Worm (Caenorhabditis elegans) whole organism, L2 larva: Measurements from ENCODE around the gene ceh-83.

ENCODE experiments used
- C34F6.9 ChIP-seq: fragments of 150-350 bp; optimal IDR thresholded peaks from 2 replicates; lab custom pipeline; 2014; ENCODE audit warnings: missing biosample characterization, missing genetic modification characterization
- R02D3.7 ChIP-seq: fragments of 150-350 bp; optimal IDR thresholded peaks from 2 replicates; lab custom pipeline; 2014; ENCODE audit warnings: missing biosample characterization, missing genetic modification characterization
- Y55F3AM.14 ChIP-seq: fragments of 200-800 bp; sonication (Bioruptor generic); optimal IDR thresholded peaks from 2 replicates; lab custom pipeline; 2018; ENCODE audit warnings: mild to moderate bottlenecking, missing genetic modification characterization, missing compliant biosample characterization
- ZK546.5 ChIP-seq: sonication (generic microtip); optimal IDR thresholded peaks from 2 replicates; lab custom pipeline; 2017; ENCODE audit warnings: missing biosample characterization, missing genetic modification characterization
- alr-1 ChIP-seq: fragments of 150-350 bp; optimal IDR thresholded peaks from 2 replicates; lab custom pipeline; 2014; ENCODE audit warnings: missing biosample characterization, missing genetic modification characterization
- aly-2 ChIP-seq: fragments of 150-350 bp; optimal IDR thresholded peaks from 2 replicates; lab custom pipeline; 2014; ENCODE audit warnings: missing biosample characterization, missing genetic modification characterization
- blmp-1 ChIP-seq: sonication (generic microtip); optimal IDR thresholded peaks from 2 replicates; lab custom pipeline; 2017; ENCODE audit warnings: missing genetic modification characterization, mild to moderate bottlenecking, missing compliant biosample characterization, antibody characterized with exemption, moderate library complexity; ENCODE audit not compliant: insufficient read depth
- ceh-16 ChIP-seq: fragments of 150-350 bp; optimal IDR thresholded peaks from 2 replicates; lab custom pipeline; 2014; ENCODE audit warnings: missing biosample characterization, missing genetic modification characterization
- ceh-82 ChIP-seq: fragments of 150-350 bp; optimal IDR thresholded peaks from 2 replicates; lab custom pipeline; 2014; ENCODE audit warnings: missing biosample characterization, missing genetic modification characterization
- dmd-4 ChIP-seq: sonication (generic microtip); optimal IDR thresholded peaks from 2 replicates; lab custom pipeline; 2017; ENCODE audit warnings: missing biosample characterization, missing genetic modification characterization
- egl-27 ChIP-seq: sonication (generic microtip); optimal IDR thresholded peaks from 3 replicates; lab custom pipeline; 2017; ENCODE audit warnings: missing biosample characterization, missing genetic modification reagents, missing genetic modification characterization
- elt-1 ChIP-seq: fragments of 150-350 bp; optimal IDR thresholded peaks from 2 replicates; lab custom pipeline; 2014; ENCODE audit warnings: missing biosample characterization, missing genetic modification characterization
- fos-1 ChIP-seq: fragments of 150-350 bp; optimal IDR thresholded peaks from 2 replicates; lab custom pipeline; 2014; ENCODE audit warnings: missing biosample characterization, missing genetic modification characterization
- gmeb-1 ChIP-seq: fragments of 150-350 bp; optimal IDR thresholded peaks from 2 replicates; lab custom pipeline; 2014; ENCODE audit warnings: missing biosample characterization, missing genetic modification characterization
- lin-11 ChIP-seq: fragments of 150-350 bp; sonication (generic microtip); optimal IDR thresholded peaks from 2 replicates; lab custom pipeline; 2014; ENCODE audit warnings: missing biosample characterization, missing genetic modification characterization, inconsistent platforms, mixed read lengths
- lin-13 ChIP-seq: fragments of 150-350 bp; optimal IDR thresholded peaks from 2 replicates; lab custom pipeline; 2014; ENCODE audit warnings: missing biosample characterization, missing genetic modification reagents, missing genetic modification characterization
- lin-39 ChIP-seq: fragments of 150-350 bp; optimal IDR thresholded peaks from 2 replicates; lab custom pipeline; 2014; ENCODE audit warnings: missing biosample characterization, missing genetic modification reagents, missing genetic modification characterization
- mab-5 ChIP-seq: fragments of 150-350 bp; optimal IDR thresholded peaks from 2 replicates; lab custom pipeline; 2014; ENCODE audit warnings: missing biosample characterization, missing genetic modification characterization
- mbf-1 ChIP-seq: sonication (generic microtip); optimal IDR thresholded peaks from 2 replicates; lab custom pipeline; 2017; ENCODE audit warnings: missing biosample characterization, missing genetic modification characterization
- mdl-1 ChIP-seq, 2 experiments: fragments of 150-350 bp in 1 of 2; sonication (generic microtip) in 1 of 2; optimal IDR thresholded peaks; 2 replicates each; lab custom pipeline; 2017; ENCODE audit warnings: missing biosample characterization in 2 of 2, missing genetic modification characterization in 2 of 2
- nhr-11 ChIP-seq: fragments of 150-350 bp; optimal IDR thresholded peaks from 2 replicates; lab custom pipeline; 2014; ENCODE audit warnings: missing biosample characterization, missing genetic modification characterization
- nhr-12 ChIP-seq: fragments of 150-350 bp; optimal IDR thresholded peaks from 2 replicates; lab custom pipeline; 2014; ENCODE audit warnings: missing biosample characterization, missing genetic modification characterization
- nhr-129 ChIP-seq: fragments of 150-350 bp; optimal IDR thresholded peaks from 2 replicates; lab custom pipeline; 2014; ENCODE audit warnings: missing biosample characterization, missing genetic modification characterization
- nhr-21 ChIP-seq: fragments of 150-350 bp; optimal IDR thresholded peaks from 2 replicates; lab custom pipeline; 2014; ENCODE audit warnings: missing biosample characterization, missing genetic modification characterization
- nhr-237 ChIP-seq: fragments of 150-350 bp; optimal IDR thresholded peaks from 2 replicates; lab custom pipeline; 2014; ENCODE audit warnings: missing biosample characterization, missing genetic modification characterization
- nhr-25 ChIP-seq: fragments of 150-350 bp; sonication (generic microtip); optimal IDR thresholded peaks from 3 replicates; lab custom pipeline; 2014; ENCODE audit warnings: missing biosample characterization, missing genetic modification characterization
- nhr-77 ChIP-seq: fragments of 150-350 bp; optimal IDR thresholded peaks from 2 replicates; lab custom pipeline; 2014; ENCODE audit warnings: missing biosample characterization, missing genetic modification characterization
- peb-1 ChIP-seq: fragments of 150-350 bp; optimal IDR thresholded peaks from 2 replicates; lab custom pipeline; 2014; ENCODE audit warnings: missing biosample characterization, missing genetic modification characterization
- sem-4 ChIP-seq: fragments of 150-350 bp; optimal IDR thresholded peaks from 2 replicates; lab custom pipeline; 2014; ENCODE audit warnings: missing biosample characterization, missing genetic modification reagents, missing genetic modification characterization
- sma-3 ChIP-seq: sonication (generic microtip); optimal IDR thresholded peaks from 2 replicates; lab custom pipeline; 2016; ENCODE audit warnings: missing genetic modification reagents, missing genetic modification characterization, missing compliant biosample characterization
- sma-9 ChIP-seq, 2 experiments: fragments of 150-350 bp in 1 of 2; sonication (generic microtip) in 1 of 2; optimal IDR thresholded peaks; 2 replicates each; lab custom pipeline; 2014 to 2016; ENCODE audit warnings: missing genetic modification characterization in 2 of 2, mild to moderate bottlenecking in 1 of 2, missing biosample characterization in 1 of 2, missing compliant biosample characterization in 1 of 2, missing genetic modification reagents in 1 of 2, moderate library complexity in 1 of 2
- snpc-4 ChIP-seq: fragments of 150-350 bp; optimal IDR thresholded peaks from 2 replicates; lab custom pipeline; 2014; ENCODE audit warnings: missing biosample characterization, missing genetic modification characterization
- unc-62 ChIP-seq: fragments of 150-350 bp; optimal IDR thresholded peaks from 2 replicates; lab custom pipeline; 2014; ENCODE audit warnings: missing biosample characterization, missing genetic modification reagents, missing genetic modification characterization
- zag-1 ChIP-seq: fragments of 150-350 bp; optimal IDR thresholded peaks from 2 replicates; lab custom pipeline; 2014; ENCODE audit warnings: missing biosample characterization, missing genetic modification characterization
- ztf-1 ChIP-seq: fragments of 200-800 bp; sonication (Bioruptor generic); conservative IDR thresholded peaks from 2 replicates; pipeline ENCODE4 v1.3.6; 2022; ENCODE audit warnings: missing genetic modification characterization, missing compliant biosample characterization
- ztf-11 ChIP-seq: sonication (generic microtip); optimal IDR thresholded peaks from 2 replicates; lab custom pipeline; 2017; ENCODE audit warnings: missing biosample characterization, missing genetic modification characterization
- ztf-4 ChIP-seq: fragments of 150-350 bp; optimal IDR thresholded peaks from 2 replicates; lab custom pipeline; 2014; ENCODE audit warnings: missing biosample characterization, missing genetic modification characterization

The ceh-83 gene

ce11 chrII:1706385-1706784 lies 29.9 kb downstream of the ceh-83 start, which contains the start of gene sdz-18:
Gene sdz-18 (minus strand): TSS chrII:1706485.
- no peak for TF ChIP-seq blmp-1 (tag; lab: Kevin White, UChicago)
- TF ChIP-seq dmd-4 (tag; lab: Kevin White, UChicago), result no peak
- TF ChIP-seq C34F6.9 (tag; lab: Kevin White, UChicago), result no peak
- no peak for TF ChIP-seq ceh-16 (tag; lab: Kevin White, UChicago)
- TF ChIP-seq nhr-25 (tag; lab: Kevin White, UChicago), result no peak
- TF ChIP-seq fos-1, result no peak
- TF ChIP-seq alr-1, result no peak
- no peak for TF ChIP-seq nhr-77 (tag; lab: Kevin White, UChicago)
- TF ChIP-seq lin-39 (tag; lab: Kevin White, UChicago), result no peak
- no peak for TF ChIP-seq snpc-4
- no peak for TF ChIP-seq sma-9 (GFP tag; optimal IDR thresholded peaks at IDR 0.05; lab: Kevin White, UChicago)
- TF ChIP-seq sma-9 (tag; optimal IDR thresholded peaks at IDR 0.05; lab: Kevin White, UChicago), result no peak
- no peak for TF ChIP-seq nhr-129 (tag; lab: Kevin White, UChicago)
- no peak for TF ChIP-seq zag-1 (tag; lab: Kevin White, UChicago)

- TF ChIP-seq sem-4 (tag; lab: Kevin White, UChicago) (no peak), nhr-12 (tag; lab: Kevin White, UChicago) (no peak), nhr-25 (tag; lab: Kevin White, UChicago) (no peak), peb-1 (tag; lab: Kevin White, UChicago) (no peak), C34F6.9 (tag; lab: Kevin White, UChicago) (no peak), nhr-77 (tag; lab: Kevin White, UChicago) (no peak), gmeb-1 (no peak), snpc-4 (no peak), lin-11 (no peak), mbf-1 (tag; lab: Kevin White, UChicago) (no peak), R02D3.7 (tag; lab: Kevin White, UChicago) (no peak), ztf-4 (tag; lab: Kevin White, UChicago) (no peak), mdl-1 (tag; optimal IDR thresholded peaks at IDR 0.05; lab: Kevin White, UChicago) (no peak), lin-13 (no peak), Y55F3AM.14 (GFP tag; lab: Kevin White, UChicago) (no peak), mab-5 (tag; lab: Kevin White, UChicago) (no peak)
Measured at ce11 chrII:1703363-1703762, 33.0 kb downstream of the ceh-83 start, which contains the start of gene fbxb-47. Gene fbxb-47 (minus strand): TSS chrII:1703463.

- TF ChIP-seq nhr-25 (tag; lab: Kevin White, UChicago) (no peak), unc-62 (GFP tag; lab: Kevin White, UChicago) (no peak), nhr-129 (tag; lab: Kevin White, UChicago) (no peak), lin-13 (no peak), lin-11 (no peak), mbf-1 (tag; lab: Kevin White, UChicago) (no peak), ztf-11 (tag; lab: Kevin White, UChicago) (no peak), nhr-11 (no peak), nhr-12 (tag; lab: Kevin White, UChicago) (no peak), nhr-237 (tag; lab: Kevin White, UChicago) (no peak), C34F6.9 (tag; lab: Kevin White, UChicago) (no peak), peb-1 (tag; lab: Kevin White, UChicago) (no peak), sma-3 (GFP tag; lab: Kevin White, UChicago) (no peak), ceh-16 (tag; lab: Kevin White, UChicago) (no peak), egl-27 (tag; lab: Kevin White, UChicago) (no peak), ztf-1 (no peak), elt-1 (tag; lab: Kevin White, UChicago) (no peak)
Measured at ce11 chrII:1695861-1696260, 40.5 kb downstream of the ceh-83 start, which contains the start of gene F58E1.13. Gene F58E1.13 (minus strand): TSS chrII:1695872.

- no peak for TF ChIP-seq Y55F3AM.14 (GFP tag; lab: Kevin White, UChicago)
- no peak for TF ChIP-seq blmp-1 (tag; lab: Kevin White, UChicago)
- TF ChIP-seq ZK546.5 (tag; lab: Kevin White, UChicago), result no peak
- TF ChIP-seq egl-27 (tag; lab: Kevin White, UChicago), result no peak
- no peak for TF ChIP-seq ceh-82 (tag; lab: Kevin White, UChicago)
- TF ChIP-seq nhr-77 (tag; lab: Kevin White, UChicago), result no peak
- TF ChIP-seq sma-9 (GFP tag; optimal IDR thresholded peaks at IDR 0.05; lab: Kevin White, UChicago), result no peak
- TF ChIP-seq sma-9 (tag; optimal IDR thresholded peaks at IDR 0.05; lab: Kevin White, UChicago), result no peak
- no peak for TF ChIP-seq aly-2
- no peak for TF ChIP-seq nhr-21 (tag; lab: Kevin White, UChicago)
- TF ChIP-seq sma-3 (GFP tag; lab: Kevin White, UChicago), result no peak
- TF ChIP-seq snpc-4, result no peak
- TF ChIP-seq C34F6.9 (tag; lab: Kevin White, UChicago), result no peak
- TF ChIP-seq mab-5 (tag; lab: Kevin White, UChicago), result no peak
- TF ChIP-seq mbf-1 (tag; lab: Kevin White, UChicago), result no peak
- TF ChIP-seq ztf-11 (tag; lab: Kevin White, UChicago), result no peak
- no peak for TF ChIP-seq ztf-4 (tag; lab: Kevin White, UChicago)
- TF ChIP-seq elt-1 (tag; lab: Kevin White, UChicago), result no peak
Measured at ce11 chrII:1694530-1694929, 41.8 kb downstream of the ceh-83 start, which contains the start of gene fbxc-26. Gene fbxc-26 (minus strand): TSS chrII:1694630.
